3 worm cellular contexts compared by ENCODE assay signal in the genomic region with DNA sequence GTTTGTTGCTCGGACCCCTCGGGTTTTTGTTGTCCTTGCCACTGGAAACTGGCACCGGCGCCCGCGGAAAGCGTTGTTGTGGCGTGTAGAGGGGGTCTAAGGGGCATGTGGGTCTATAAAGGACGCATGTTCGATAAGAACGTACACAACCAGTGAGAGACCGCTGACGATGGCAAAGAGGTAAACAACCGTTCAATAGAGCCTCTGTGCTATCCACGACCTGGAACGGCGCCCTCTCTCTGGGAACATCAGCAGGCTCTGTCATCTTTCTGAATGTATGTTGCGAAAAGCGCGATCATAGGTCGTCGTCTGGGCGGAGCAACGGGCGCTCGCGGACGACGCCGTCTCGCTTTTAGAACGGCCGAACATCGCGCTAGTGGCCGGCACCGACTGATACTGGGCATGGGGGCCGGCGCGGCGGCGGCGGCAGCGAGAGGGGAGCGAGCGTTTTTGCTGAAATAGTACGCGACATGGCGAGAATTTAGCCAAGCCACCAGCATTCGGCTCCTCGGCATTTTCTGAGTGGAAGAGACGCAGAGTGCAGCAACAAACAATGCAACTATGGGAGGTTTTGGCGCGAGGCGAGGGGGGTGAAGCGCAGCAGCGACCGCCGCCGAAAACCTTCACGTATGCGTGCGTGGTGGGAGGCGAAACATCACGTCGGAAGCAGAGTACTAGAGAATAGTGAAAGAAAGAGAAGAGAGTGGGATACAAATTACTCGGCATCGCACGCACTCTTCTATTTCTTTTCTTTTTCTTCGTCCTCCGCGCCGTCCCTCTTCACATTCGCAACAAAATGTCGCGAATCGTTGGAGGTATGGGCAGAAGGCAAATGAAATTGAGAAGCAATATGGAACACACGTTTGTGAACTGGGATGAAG.
TF ChIP-seq lines count a peak whose summit lies in the region.

No protein-coding gene starts in this region.

TF ChIP-seq in whole organism, L1 larva, 84 proteins besides CTCF, POLR2A, EP300 and RAD21 (continued from another document and continues in another):
- TF ChIP-seq nhr-28 (tag; optimal IDR thresholded peaks at IDR 0.05; lab: Kevin White, UChicago), result no peak
- peak; percentile 20 to 88 (median 58) for TF ChIP-seq ceh-82 (tag; optimal IDR thresholded peaks at IDR 0.05; lab: Kevin White, UChicago)
- TF ChIP-seq zip-4 (GFP tag; optimal IDR thresholded peaks at IDR 0.05; lab: Kevin White, UChicago), result no peak
- TF ChIP-seq C16A3.4 (tag; optimal IDR thresholded peaks at IDR 0.05; lab: Kevin White, UChicago), result peak; percentile 60
- TF ChIP-seq mdl-1 (tag; optimal IDR thresholded peaks at IDR 0.05; lab: Kevin White, UChicago), result peak in 1 of 2 experiments; percentile 84
- TF ChIP-seq lin-39 (tag; optimal IDR thresholded peaks at IDR 0.05; lab: Kevin White, UChicago), result no peak
- TF ChIP-seq sptf-1 (tag; optimal IDR thresholded peaks at IDR 0.05; lab: Kevin White, UChicago), result no peak
- TF ChIP-seq fkh-10 (GFP tag; optimal IDR thresholded peaks at IDR 0.05; lab: Kevin White, UChicago), result peak; percentile 86
- no peak for TF ChIP-seq nhr-237 (tag; optimal IDR thresholded peaks at IDR 0.05; lab: Kevin White, UChicago)
- peak; percentile 92 for TF ChIP-seq fkh-8 (tag; optimal IDR thresholded peaks at IDR 0.05; lab: Kevin White, UChicago)
- peak; percentile 83 for TF ChIP-seq egl-13 (tag; optimal IDR thresholded peaks at IDR 0.05; lab: Kevin White, UChicago)
- no peak for TF ChIP-seq lir-3 (tag; optimal IDR thresholded peaks at IDR 0.05; lab: Kevin White, UChicago; ENCODE audit: poor library complexity)
- TF ChIP-seq pag-3 (tag; optimal IDR thresholded peaks at IDR 0.05; lab: Kevin White, UChicago; ENCODE audit: borderline replicate concordance, insufficient read depth), result peak; percentile 45
- peak; percentile 83 for TF ChIP-seq mep-1 (tag; optimal IDR thresholded peaks at IDR 0.05; lab: Kevin White, UChicago)
- TF ChIP-seq swsn-7 (tag; optimal IDR thresholded peaks at IDR 0.05; lab: Kevin White, UChicago), result peak; percentile 78
- TF ChIP-seq hpl-2 (GFP tag; optimal IDR thresholded peaks at IDR 0.05; lab: Kevin White, UChicago), result no peak
- TF ChIP-seq ceh-8 (GFP tag; optimal IDR thresholded peaks at IDR 0.05; lab: Kevin White, UChicago), result peak; percentile 78
- peak; percentile 63 for TF ChIP-seq elt-2 (tag; optimal IDR thresholded peaks at IDR 0.05; lab: Kevin White, UChicago)
- TF ChIP-seq C04F5.9 (tag; optimal IDR thresholded peaks at IDR 0.05; lab: Kevin White, UChicago), result no peak
- TF ChIP-seq nhr-20 (tag; optimal IDR thresholded peaks at IDR 0.05; lab: Kevin White, UChicago), result peak; percentile 90
- TF ChIP-seq hlh-17 (GFP tag; optimal IDR thresholded peaks at IDR 0.05; lab: Kevin White, UChicago; ENCODE audit: borderline replicate concordance), result no peak
- TF ChIP-seq sox-4 (tag; optimal IDR thresholded peaks at IDR 0.05; lab: Kevin White, UChicago), result peak; percentile 11
- TF ChIP-seq hlh-4 (tag; optimal IDR thresholded peaks at IDR 0.05; lab: Kevin White, UChicago), result no peak
- peak; percentile 35 for TF ChIP-seq unc-130 (tag; optimal IDR thresholded peaks at IDR 0.05; lab: Kevin White, UChicago)
- no peak for TF ChIP-seq aha-1 (tag; optimal IDR thresholded peaks at IDR 0.05; lab: Kevin White, UChicago)
- TF ChIP-seq lin-35 (GFP tag; optimal IDR thresholded peaks at IDR 0.05; lab: Kevin White, UChicago), result peak; percentile 43 to 57
- TF ChIP-seq nhr-71 (tag; optimal IDR thresholded peaks at IDR 0.05; lab: Kevin White, UChicago), result peak; percentile 89
- TF ChIP-seq fos-1 (tag; optimal IDR thresholded peaks at IDR 0.05; lab: Kevin White, UChicago), result peak; percentile 54
- TF ChIP-seq skn-1 (tag; optimal IDR thresholded peaks at IDR 0.05; lab: Kevin White, UChicago), result peak; percentile 41
- no peak for TF ChIP-seq ceh-63 (GFP tag; optimal IDR thresholded peaks at IDR 0.05; lab: Kevin White, UChicago)
- TF ChIP-seq fkh-4 (tag; optimal IDR thresholded peaks at IDR 0.05; lab: Kevin White, UChicago; ENCODE audit: borderline replicate concordance), result peak; percentile 29
- no peak for TF ChIP-seq unc-62 (GFP tag; optimal IDR thresholded peaks at IDR 0.05; lab: Kevin White, UChicago)
- peak; percentile 76 for TF ChIP-seq nhr-77 (tag; optimal IDR thresholded peaks at IDR 0.05; lab: Kevin White, UChicago)
- TF ChIP-seq nhr-85 (tag; lab: Kevin White, UChicago), result peak; percentile 76
- peak; percentile 62 for TF ChIP-seq dsc-1 (tag; optimal IDR thresholded peaks at IDR 0.05; lab: Kevin White, UChicago)
- no peak for TF ChIP-seq ets-5 (GFP tag; IDR thresholded peaks at IDR 0.05; lab: Robert Waterston, UW)
- peak; percentile 98 for TF ChIP-seq lin-14 (GFP tag; optimal IDR thresholded peaks at IDR 0.05; lab: Kevin White, UChicago)
- TF ChIP-seq pax-3 (tag; optimal IDR thresholded peaks at IDR 0.05; lab: Kevin White, UChicago), result peak; percentile 24
- TF ChIP-seq unc-86 (tag; optimal IDR thresholded peaks at IDR 0.05; lab: Kevin White, UChicago), result peak; percentile 72
- peak; percentile 78 for TF ChIP-seq xbp-1 (tag; optimal IDR thresholded peaks at IDR 0.05; lab: Kevin White, UChicago)

TF ChIP-seq in whole organism, L3 larva, 47 proteins besides CTCF, POLR2A, EP300 and RAD21 (continued from another document):
- TF ChIP-seq egl-5 (tag; optimal IDR thresholded peaks at IDR 0.05; lab: Kevin White, UChicago) (peak; percentile 34), mml-1 (tag; optimal IDR thresholded peaks at IDR 0.05; lab: Kevin White, UChicago) (no peak), aly-2 (tag; optimal IDR thresholded peaks at IDR 0.05; lab: Kevin White, UChicago) (no peak), fkh-10 (GFP tag; optimal IDR thresholded peaks at IDR 0.05; lab: Kevin White, UChicago) (peak; percentile 48), ceh-9 (tag; optimal IDR thresholded peaks at IDR 0.05; lab: Kevin White, UChicago) (no peak), mdl-1 (tag; optimal IDR thresholded peaks at IDR 0.05; lab: Kevin White, UChicago) (peak; percentile 51), fos-1 (tag; optimal IDR thresholded peaks at IDR 0.05; lab: Kevin White, UChicago) (no peak), nhr-77 (tag; optimal IDR thresholded peaks at IDR 0.05; lab: Kevin White, UChicago) (no peak), ztf-4 (tag; optimal IDR thresholded peaks at IDR 0.05; lab: Kevin White, UChicago) (no peak), lin-39 (tag; optimal IDR thresholded peaks at IDR 0.05; lab: Kevin White, UChicago) (peak; percentile 87), pqm-1 (tag; optimal IDR thresholded peaks at IDR 0.05; lab: Kevin White, UChicago) (peak; percentile 13), lin-15B (tag; optimal IDR thresholded peaks at IDR 0.05; lab: Kevin White, UChicago) (no peak), sea-2 (GFP tag; optimal IDR thresholded peaks at IDR 0.05; lab: Kevin White, UChicago) (no peak), elt-1 (tag; optimal IDR thresholded peaks at IDR 0.05; lab: Kevin White, UChicago) (no peak), nhr-67 (tag; optimal IDR thresholded peaks at IDR 0.05; lab: Kevin White, UChicago) (no peak), nhr-23 (tag; optimal IDR thresholded peaks at IDR 0.05; lab: Kevin White, UChicago) (peak; percentile 78), unc-39 (tag; optimal IDR thresholded peaks at IDR 0.05; lab: Kevin White, UChicago) (peak; percentile 39), nhr-28 (tag; optimal IDR thresholded peaks at IDR 0.05; lab: Kevin White, UChicago) (no peak), nhr-237 (tag; optimal IDR thresholded peaks at IDR 0.05; lab: Kevin White, UChicago) (no peak), elt-3 (tag; optimal IDR thresholded peaks at IDR 0.05; lab: Kevin White, UChicago) (no peak), egl-27 (tag; optimal IDR thresholded peaks at IDR 0.05; lab: Kevin White, UChicago) (no peak), nhr-76 (tag; optimal IDR thresholded peaks at IDR 0.05; lab: Kevin White, UChicago) (no peak), nhr-25 (tag; optimal IDR thresholded peaks at IDR 0.05; lab: Kevin White, UChicago) (peak; percentile 90), ZK546.5 (tag; optimal IDR thresholded peaks at IDR 0.05; lab: Kevin White, UChicago) (no peak), nhr-43 (tag; optimal IDR thresholded peaks at IDR 0.05; lab: Kevin White, UChicago; ENCODE audit: poor library complexity, severe bottlenecking) (peak; percentile 55), ztf-11 (tag; optimal IDR thresholded peaks at IDR 0.05; lab: Kevin White, UChicago) (no peak), daf-12 (tag; optimal IDR thresholded peaks at IDR 0.05; lab: Kevin White, UChicago) (peak; percentile 71), fkh-2 (tag; optimal IDR thresholded peaks at IDR 0.05; lab: Kevin White, UChicago) (no peak), R02D3.7 (tag; optimal IDR thresholded peaks at IDR 0.05; lab: Kevin White, UChicago) (peak; percentile 14), ceh-28 (tag; optimal IDR thresholded peaks at IDR 0.05; lab: Kevin White, UChicago) (peak; percentile 53)

TF ChIP-seq in whole organism, young adult, 124 proteins besides CTCF, POLR2A, EP300 and RAD21 (continued from another document and continues in another):
- TF ChIP-seq lsy-27 (tag; optimal IDR thresholded peaks at IDR 0.05; lab: Kevin White, UChicago; ENCODE audit: borderline replicate concordance, insufficient read depth) (no peak), nhr-27 (tag; optimal IDR thresholded peaks at IDR 0.05; lab: Kevin White, UChicago) (no peak), egl-18 (GFP tag; IDR thresholded peaks at IDR 0.05; lab: Robert Waterston, UW) (no peak), ccch-3 (GFP tag; optimal IDR thresholded peaks at IDR 0.05; lab: Kevin White, UChicago) (no peak), zim-3 (tag; optimal IDR thresholded peaks at IDR 0.05; lab: Kevin White, UChicago) (no peak), atf-7 (tag; optimal IDR thresholded peaks at IDR 0.05; lab: Kevin White, UChicago) (peak; percentile 66), attf-6 (GFP tag; IDR thresholded peaks at IDR 0.05; lab: Robert Waterston, UW) (no peak), bed-2 (GFP tag; IDR thresholded peaks at IDR 0.05; lab: Robert Waterston, UW) (0 out of 2 replicates have a peak, but pooled peaks have one; percentile 13), nfya-2 (GFP tag; IDR thresholded peaks at IDR 0.05; lab: Robert Waterston, UW) (no peak), hmg-20 (GFP tag; IDR thresholded peaks at IDR 0.05; lab: Robert Waterston, UW) (no peak), aptf-3 (GFP tag; IDR thresholded peaks at IDR 0.05; lab: Robert Waterston, UW) (no peak), let-607 (tag; optimal IDR thresholded peaks at IDR 0.05; lab: Kevin White, UChicago) (peak in 1 of 2 experiments; percentile 16), ets-4 (GFP tag; optimal IDR thresholded peaks at IDR 0.05; lab: Kevin White, UChicago) (peak; percentile 40), F23B12.7 (tag; optimal IDR thresholded peaks at IDR 0.05; lab: Kevin White, UChicago; ENCODE audit: insufficient read depth) (no peak), ztf-26 (tag; optimal IDR thresholded peaks at IDR 0.05; lab: Kevin White, UChicago) (peak; percentile 22), ceh-100 (GFP tag; IDR thresholded peaks at IDR 0.05; lab: Robert Waterston, UW) (no peak), lag-1 (GFP tag; IDR thresholded peaks at IDR 0.05; lab: Robert Waterston, UW) (no peak), Y56A3A.18 (GFP tag; IDR thresholded peaks at IDR 0.05; lab: Robert Waterston, UW) (no peak), dpff-1 (tag; optimal IDR thresholded peaks at IDR 0.05; lab: Kevin White, UChicago) (no peak), unc-130 (GFP tag; optimal IDR thresholded peaks at IDR 0.05; lab: Kevin White, UChicago) (no peak), gei-17 (GFP tag; optimal IDR thresholded peaks at IDR 0.05; lab: Kevin White, UChicago) (peak; percentile 55), T07F8.4 (tag; optimal IDR thresholded peaks at IDR 0.05; lab: Kevin White, UChicago) (no peak), unc-62 (GFP tag; optimal IDR thresholded peaks at IDR 0.05; lab: Kevin White, UChicago) (no peak), madf-8 (GFP tag; conservative IDR thresholded peaks at IDR 0.05; lab: Robert Waterston, UW) (no peak), dpl-1 (GFP tag; optimal IDR thresholded peaks at IDR 0.05; lab: Kevin White, UChicago) (no peak), sptf-2 (GFP tag; optimal IDR thresholded peaks at IDR 0.05; lab: Kevin White, UChicago) (no peak), cebp-2 (GFP tag; IDR thresholded peaks at IDR 0.05; lab: Robert Waterston, UW) (no peak), chd-7 (tag; optimal IDR thresholded peaks at IDR 0.05; lab: Kevin White, UChicago) (peak; percentile 43), hmg-1.2 (GFP tag; IDR thresholded peaks at IDR 0.05; lab: Robert Waterston, UW) (peak; percentile 60; the same call in 1 of the 2 replicates), egl-44 (GFP tag; IDR thresholded peaks at IDR 0.05; lab: Robert Waterston, UW) (no peak), egrh-3 (GFP tag; IDR thresholded peaks at IDR 0.05; lab: Robert Waterston, UW) (peak; percentile 94), B0261.1 (tag; optimal IDR thresholded peaks at IDR 0.05; lab: Kevin White, UChicago) (no peak), attf-3 (GFP tag; conservative IDR thresholded peaks at IDR 0.05; lab: Robert Waterston, UW) (no peak), F57C9.4 (tag; optimal IDR thresholded peaks at IDR 0.05; lab: Kevin White, UChicago) (no peak), ceh-91 (GFP tag; IDR thresholded peaks at IDR 0.05; lab: Robert Waterston, UW) (no peak), ZK185.1 (tag; optimal IDR thresholded peaks at IDR 0.05; lab: Kevin White, UChicago; ENCODE audit: poor library complexity, severe bottlenecking) (no peak), F55B11.4 (tag; optimal IDR thresholded peaks at IDR 0.05; lab: Kevin White, UChicago; ENCODE audit: borderline replicate concordance, insufficient read depth) (no peak), lin-40 (tag; optimal IDR thresholded peaks at IDR 0.05; lab: Kevin White, UChicago) (peak; percentile 81), B0019.2 (GFP tag; conservative IDR thresholded peaks at IDR 0.05; lab: Robert Waterston, UW) (no peak), hsf-1 (GFP tag; IDR thresholded peaks at IDR 0.05; lab: Robert Waterston, UW) (no peak), ceh-79 (tag; optimal IDR thresholded peaks at IDR 0.05; lab: Kevin White, UChicago) (no peak), somi-1 (GFP tag; optimal IDR thresholded peaks at IDR 0.05; lab: Kevin White, UChicago) (peak; percentile 49), zfh-2 (GFP tag; conservative IDR thresholded peaks at IDR 0.05; lab: Robert Waterston, UW) (peak; percentile 99), K11D2.4 (GFP tag; IDR thresholded peaks at IDR 0.05; lab: Robert Waterston, UW) (peak; percentile 65), nhr-90 (tag; optimal IDR thresholded peaks at IDR 0.05; lab: Kevin White, UChicago) (peak; percentile 27), attf-5 (GFP tag; optimal IDR thresholded peaks at IDR 0.05; lab: Kevin White, UChicago) (peak; percentile 60), C06A6.2 (GFP tag; conservative IDR thresholded peaks at IDR 0.05; lab: Robert Waterston, UW) (peak; percentile 41; the same call in 1 of the 2 replicates), bed-1 (GFP tag; IDR thresholded peaks at IDR 0.05; lab: Robert Waterston, UW) (no peak), efl-1 (GFP tag; optimal IDR thresholded peaks at IDR 0.05; lab: Kevin White, UChicago) (no peak), ceh-27 (GFP tag; optimal IDR thresholded peaks at IDR 0.05; lab: Kevin White, UChicago) (peak; percentile 78), tlf-1 (GFP tag; optimal IDR thresholded peaks at IDR 0.05; lab: Kevin White, UChicago) (no peak), sea-2 (GFP tag; IDR thresholded peaks at IDR 0.05; lab: Robert Waterston, UW) (no peak), lsl-1 (GFP tag; optimal IDR thresholded peaks at IDR 0.05; lab: Kevin White, UChicago) (no peak), B0336.3 (GFP tag; IDR thresholded peaks at IDR 0.05; lab: Robert Waterston, UW) (peak; percentile 68), ekl-4 (GFP tag; IDR thresholded peaks at IDR 0.05; lab: Robert Waterston, UW) (no peak), cebp-1 (GFP tag; IDR thresholded peaks at IDR 0.05; lab: Robert Waterston, UW) (no peak; the same call in 1 of the 2 replicates), cebp-1 (tag; optimal IDR thresholded peaks at IDR 0.05; lab: Kevin White, UChicago) (peak; percentile 78), K12H6.12 (tag; optimal IDR thresholded peaks at IDR 0.05; lab: Kevin White, UChicago) (peak; percentile 65), hlh-26 (GFP tag; conservative IDR thresholded peaks at IDR 0.05; lab: Robert Waterston, UW) (no peak), ztf-28 (GFP tag; IDR thresholded peaks at IDR 0.05; lab: Robert Waterston, UW) (no peak), athp-1 (tag; optimal IDR thresholded peaks at IDR 0.05; lab: Kevin White, UChicago) (no peak), F22D6.2 (tag; optimal IDR thresholded peaks at IDR 0.05; lab: Kevin White, UChicago) (no peak)
